Worm (Caenorhabditis elegans) whole organism, L2 larva: Measurements from ENCODE around the gene F07C3.3.
A peak's percentile ranks its signal among the peaks of the same experiment; 100 is the strongest.

Experiments used
- C34F6.9 ChIP-seq: fragments of 150-350 bp; optimal IDR thresholded peaks from 2 replicates; lab custom pipeline; 2014; ENCODE audit warnings: missing biosample characterization, missing genetic modification characterization
- F13H6.1 ChIP-seq: sonication (generic microtip); optimal IDR thresholded peaks from 2 replicates; lab custom pipeline; 2016; ENCODE audit warnings: missing genetic modification characterization, missing compliant biosample characterization
- R02D3.7 ChIP-seq: fragments of 150-350 bp; optimal IDR thresholded peaks from 2 replicates; lab custom pipeline; 2014; ENCODE audit warnings: missing biosample characterization, missing genetic modification characterization
- Y55F3AM.14 ChIP-seq: fragments of 200-800 bp; sonication (Bioruptor generic); optimal IDR thresholded peaks from 2 replicates; lab custom pipeline; 2018; ENCODE audit warnings: mild to moderate bottlenecking, missing genetic modification characterization, missing compliant biosample characterization
- ZK546.5 ChIP-seq: sonication (generic microtip); optimal IDR thresholded peaks from 2 replicates; lab custom pipeline; 2017; ENCODE audit warnings: missing biosample characterization, missing genetic modification characterization
- alr-1 ChIP-seq: fragments of 150-350 bp; optimal IDR thresholded peaks from 2 replicates; lab custom pipeline; 2014; ENCODE audit warnings: missing biosample characterization, missing genetic modification characterization
- aly-2 ChIP-seq: fragments of 150-350 bp; optimal IDR thresholded peaks from 2 replicates; lab custom pipeline; 2014; ENCODE audit warnings: missing biosample characterization, missing genetic modification characterization
- ama-1 ChIP-seq: fragments of 150-350 bp; optimal IDR thresholded peaks from 2 replicates; lab custom pipeline; 2018; ENCODE audit warnings: inconsistent platforms
- blmp-1 ChIP-seq: sonication (generic microtip); optimal IDR thresholded peaks from 2 replicates; lab custom pipeline; 2017; ENCODE audit warnings: missing genetic modification characterization, mild to moderate bottlenecking, missing compliant biosample characterization, antibody characterized with exemption, moderate library complexity; ENCODE audit not compliant: insufficient read depth
- ceh-82 ChIP-seq: fragments of 150-350 bp; optimal IDR thresholded peaks from 2 replicates; lab custom pipeline; 2014; ENCODE audit warnings: missing biosample characterization, missing genetic modification characterization
- crh-2 ChIP-seq: sonication (generic microtip); optimal IDR thresholded peaks from 2 replicates; lab custom pipeline; 2017; ENCODE audit warnings: missing biosample characterization, missing genetic modification characterization
- egl-27 ChIP-seq: sonication (generic microtip); optimal IDR thresholded peaks from 3 replicates; lab custom pipeline; 2017; ENCODE audit warnings: missing biosample characterization, missing genetic modification reagents, missing genetic modification characterization
- fos-1 ChIP-seq: fragments of 150-350 bp; optimal IDR thresholded peaks from 2 replicates; lab custom pipeline; 2014; ENCODE audit warnings: missing biosample characterization, missing genetic modification characterization
- gmeb-1 ChIP-seq: fragments of 150-350 bp; optimal IDR thresholded peaks from 2 replicates; lab custom pipeline; 2014; ENCODE audit warnings: missing biosample characterization, missing genetic modification characterization
- lin-11 ChIP-seq: fragments of 150-350 bp; sonication (generic microtip); optimal IDR thresholded peaks from 2 replicates; lab custom pipeline; 2014; ENCODE audit warnings: missing biosample characterization, missing genetic modification characterization, inconsistent platforms, mixed read lengths
- lin-13 ChIP-seq: fragments of 150-350 bp; optimal IDR thresholded peaks from 2 replicates; lab custom pipeline; 2014; ENCODE audit warnings: missing biosample characterization, missing genetic modification reagents, missing genetic modification characterization
- lsy-2 ChIP-seq, 2 experiments: fragments of 150-350 bp in 1 of 2; sonication (generic microtip) in 1 of 2; optimal IDR thresholded peaks; 2 replicates each; lab custom pipeline; 2014 to 2017; ENCODE audit warnings: missing biosample characterization in 2 of 2, missing genetic modification characterization in 2 of 2
- mbf-1 ChIP-seq: sonication (generic microtip); optimal IDR thresholded peaks from 2 replicates; lab custom pipeline; 2017; ENCODE audit warnings: missing biosample characterization, missing genetic modification characterization
- mdl-1 ChIP-seq, 2 experiments: fragments of 150-350 bp in 1 of 2; sonication (generic microtip) in 1 of 2; optimal IDR thresholded peaks; 2 replicates each; lab custom pipeline; 2017; ENCODE audit warnings: missing biosample characterization in 2 of 2, missing genetic modification characterization in 2 of 2
- nhr-12 ChIP-seq: fragments of 150-350 bp; optimal IDR thresholded peaks from 2 replicates; lab custom pipeline; 2014; ENCODE audit warnings: missing biosample characterization, missing genetic modification characterization
- nhr-129 ChIP-seq: fragments of 150-350 bp; optimal IDR thresholded peaks from 2 replicates; lab custom pipeline; 2014; ENCODE audit warnings: missing biosample characterization, missing genetic modification characterization
- nhr-21 ChIP-seq: fragments of 150-350 bp; optimal IDR thresholded peaks from 2 replicates; lab custom pipeline; 2014; ENCODE audit warnings: missing biosample characterization, missing genetic modification characterization
- nhr-23 ChIP-seq: fragments of 150-350 bp; optimal IDR thresholded peaks from 2 replicates; lab custom pipeline; 2014; ENCODE audit warnings: missing biosample characterization, missing genetic modification reagents, missing genetic modification characterization
- nhr-77 ChIP-seq: fragments of 150-350 bp; optimal IDR thresholded peaks from 2 replicates; lab custom pipeline; 2014; ENCODE audit warnings: missing biosample characterization, missing genetic modification characterization
- peb-1 ChIP-seq: fragments of 150-350 bp; optimal IDR thresholded peaks from 2 replicates; lab custom pipeline; 2014; ENCODE audit warnings: missing biosample characterization, missing genetic modification characterization
- skn-1 ChIP-seq: sonication (generic microtip); optimal IDR thresholded peaks from 2 replicates; lab custom pipeline; 2017; ENCODE audit warnings: missing biosample characterization, missing genetic modification characterization
- sma-3 ChIP-seq: sonication (generic microtip); optimal IDR thresholded peaks from 2 replicates; lab custom pipeline; 2016; ENCODE audit warnings: missing genetic modification reagents, missing genetic modification characterization, missing compliant biosample characterization
- sma-9 ChIP-seq, 2 experiments: fragments of 150-350 bp in 1 of 2; sonication (generic microtip) in 1 of 2; optimal IDR thresholded peaks; 2 replicates each; lab custom pipeline; 2014 to 2016; ENCODE audit warnings: missing genetic modification characterization in 2 of 2, mild to moderate bottlenecking in 1 of 2, missing biosample characterization in 1 of 2, missing compliant biosample characterization in 1 of 2, missing genetic modification reagents in 1 of 2, moderate library complexity in 1 of 2
- snpc-4 ChIP-seq: fragments of 150-350 bp; optimal IDR thresholded peaks from 2 replicates; lab custom pipeline; 2014; ENCODE audit warnings: missing biosample characterization, missing genetic modification characterization
- unc-39 ChIP-seq: fragments of 150-350 bp; optimal IDR thresholded peaks from 2 replicates; lab custom pipeline; 2014; ENCODE audit warnings: missing biosample characterization, missing genetic modification characterization
- unc-62 ChIP-seq: fragments of 150-350 bp; optimal IDR thresholded peaks from 2 replicates; lab custom pipeline; 2014; ENCODE audit warnings: missing biosample characterization, missing genetic modification reagents, missing genetic modification characterization
- zag-1 ChIP-seq: fragments of 150-350 bp; optimal IDR thresholded peaks from 2 replicates; lab custom pipeline; 2014; ENCODE audit warnings: missing biosample characterization, missing genetic modification characterization

The F07C3.3 gene

ce11 chrV:9272624-9273023 is 40.4 kb upstream of the F07C3.3 start:
- no peak for TF ChIP-seq crh-2 (tag; lab: Kevin White, UChicago)
- TF ChIP-seq F13H6.1 (tag; lab: Kevin White, UChicago): no peak
- TF ChIP-seq ama-1 (lab: Kevin White, UChicago): no peak
- no peak for TF ChIP-seq gmeb-1 (tag; lab: Kevin White, UChicago)
- TF ChIP-seq nhr-12 (tag; lab: Kevin White, UChicago): no peak
- TF ChIP-seq sma-9 (GFP tag; optimal IDR thresholded peaks at IDR 0.05; lab: Kevin White, UChicago): peak; percentile 4
- TF ChIP-seq sma-9 (tag; optimal IDR thresholded peaks at IDR 0.05; lab: Kevin White, UChicago): no peak
- TF ChIP-seq ZK546.5 (tag; lab: Kevin White, UChicago): no peak
- no peak for TF ChIP-seq sma-3 (GFP tag; lab: Kevin White, UChicago)
- peak; percentile 23 for TF ChIP-seq C34F6.9 (tag; lab: Kevin White, UChicago)
- TF ChIP-seq snpc-4: no peak
- TF ChIP-seq R02D3.7 (tag; lab: Kevin White, UChicago): no peak
- no peak for TF ChIP-seq nhr-129

ce11 chrV:9271835-9272234 is 39.6 kb upstream of the F07C3.3 start:
- peak in 1 of 2 experiments; percentile 2 for TF ChIP-seq lsy-2 (tag; optimal IDR thresholded peaks at IDR 0.05; lab: Kevin White, UChicago)
- no peak for TF ChIP-seq blmp-1 (tag; lab: Kevin White, UChicago)

ce11 chrV:9270442-9270841 is 38.2 kb upstream of the F07C3.3 start:
- TF ChIP-seq lin-13 (GFP tag; lab: Kevin White, UChicago) (no peak), alr-1 (no peak), zag-1 (tag; lab: Kevin White, UChicago) (peak; percentile 12), sma-9 (GFP tag; optimal IDR thresholded peaks at IDR 0.05; lab: Kevin White, UChicago) (peak; percentile 11), sma-9 (tag; optimal IDR thresholded peaks at IDR 0.05; lab: Kevin White, UChicago) (no peak), F13H6.1 (tag; lab: Kevin White, UChicago) (peak; percentile 22), mdl-1 (tag; optimal IDR thresholded peaks at IDR 0.05; lab: Kevin White, UChicago) (peak; percentile 34 to 38), gmeb-1 (tag; lab: Kevin White, UChicago) (no peak), peb-1 (no peak)
- TF ChIP-seq, all 48 proteins: peak for 4

ce11 chrV:9268202-9268601 is 36.0 kb upstream of the F07C3.3 start:
- TF ChIP-seq nhr-21 (tag; lab: Kevin White, UChicago): no peak
- TF ChIP-seq nhr-12 (tag; lab: Kevin White, UChicago): no peak
- no peak for TF ChIP-seq aly-2 (tag; lab: Kevin White, UChicago)
- TF ChIP-seq nhr-23 (tag; lab: Kevin White, UChicago): no peak
- TF ChIP-seq Y55F3AM.14 (GFP tag; lab: Kevin White, UChicago): no peak
- TF ChIP-seq fos-1 (tag; lab: Kevin White, UChicago): no peak

ce11 chrV:9266399-9266798 is 34.2 kb upstream of the F07C3.3 start, which contains the start of gene slc-17.7:
TSS of gene slc-17.7 (minus strand) at chrV:9266499.
- no peak for TF ChIP-seq unc-62 (GFP tag; lab: Kevin White, UChicago)
- no peak for TF ChIP-seq sma-3 (GFP tag; lab: Kevin White, UChicago)
- no peak for TF ChIP-seq unc-39
- no peak for TF ChIP-seq Y55F3AM.14 (GFP tag; lab: Kevin White, UChicago)
- no peak for TF ChIP-seq zag-1 (tag; lab: Kevin White, UChicago)
- no peak for TF ChIP-seq R02D3.7 (tag; lab: Kevin White, UChicago)
- no peak for TF ChIP-seq mbf-1 (tag; lab: Kevin White, UChicago)
- TF ChIP-seq gmeb-1 (tag; lab: Kevin White, UChicago): no peak
- no peak for TF ChIP-seq F13H6.1 (tag; lab: Kevin White, UChicago)
- no peak for TF ChIP-seq nhr-77 (tag; lab: Kevin White, UChicago)
- no peak for TF ChIP-seq blmp-1 (tag; lab: Kevin White, UChicago)
- no peak for TF ChIP-seq ceh-82 (tag; lab: Kevin White, UChicago)
- no peak for TF ChIP-seq nhr-21 (tag; lab: Kevin White, UChicago)
- no peak for TF ChIP-seq C34F6.9 (tag; lab: Kevin White, UChicago)
- TF ChIP-seq snpc-4: no peak
- TF ChIP-seq ZK546.5 (tag; lab: Kevin White, UChicago): no peak
- no peak for TF ChIP-seq lin-11
- no peak for TF ChIP-seq skn-1 (tag; lab: Kevin White, UChicago)
- TF ChIP-seq egl-27 (tag; lab: Kevin White, UChicago): no peak
